Worm (Caenorhabditis elegans) whole organism, L4 larva: ENCODE results near the gene eef-1B.2.
A peak's percentile ranks its signal among the peaks of the same experiment; 100 is the strongest.

ENCODE experiments used
- D1046.2 ChIP-seq: fragments of 200-800 bp; sonication (Bioruptor generic); IDR thresholded peaks from 2 replicates; pipeline ENCODE4 v1.3.6; 2022; ENCODE audit warnings: missing genetic modification characterization, missing compliant biosample characterization
- F10B5.3 ChIP-seq: sonication (generic microtip); optimal IDR thresholded peaks from 2 replicates; lab custom pipeline; 2016; ENCODE audit warnings: mild to moderate bottlenecking, missing genetic modification characterization, missing compliant biosample characterization
- F26F4.8 ChIP-seq: fragments of 200-800 bp; sonication (Bioruptor generic); conservative IDR thresholded peaks from 2 replicates; pipeline ENCODE4 v1.3.6; 2022; ENCODE audit warnings: missing genetic modification characterization, missing compliant biosample characterization
- F37D6.2 ChIP-seq: sonication (generic microtip); optimal IDR thresholded peaks from 2 replicates; lab custom pipeline; 2016; ENCODE audit warnings: mild to moderate bottlenecking, missing genetic modification characterization, missing compliant biosample characterization
- R02D3.7 ChIP-seq: fragments of 150-350 bp; sonication (generic microtip); optimal IDR thresholded peaks from 3 replicates; lab custom pipeline; 2014; ENCODE audit warnings: missing biosample characterization, missing genetic modification characterization
- T26A8.4 ChIP-seq: fragments of 200-800 bp; sonication (Bioruptor generic); IDR thresholded peaks from 2 replicates; pipeline ENCODE4 v1.3.6; 2022; ENCODE audit warnings: missing genetic modification characterization, missing compliant biosample characterization
- Y105C5A.15 ChIP-seq: fragments of 200-800 bp; sonication (Bioruptor generic); IDR thresholded peaks from 2 replicates; pipeline ENCODE4 v1.3.6; 2022; ENCODE audit warnings: missing genetic modification characterization, missing compliant biosample characterization
- Y48G9A.11 ChIP-seq: fragments of 200-800 bp; sonication (Bioruptor generic); IDR thresholded peaks from 2 replicates; pipeline ENCODE4 v1.3.6; 2022; ENCODE audit warnings: missing genetic modification reagents, missing genetic modification characterization, missing compliant biosample characterization
- Y5F2A.4 ChIP-seq: fragments of 200-800 bp; sonication (Bioruptor generic); optimal IDR thresholded peaks from 2 replicates; lab custom pipeline; 2018; ENCODE audit warnings: mild to moderate bottlenecking, missing genetic modification characterization, missing compliant biosample characterization
- ZK337.2 ChIP-seq: fragments of 200-800 bp; sonication (Bioruptor generic); IDR thresholded peaks from 2 replicates; pipeline ENCODE4 v1.3.6; 2022; ENCODE audit warnings: missing genetic modification reagents, missing genetic modification characterization, missing compliant biosample characterization
- ZK546.5 ChIP-seq, 2 experiments: sonication (generic microtip); optimal IDR thresholded peaks; 2 replicates each; lab custom pipeline; 2017; ENCODE audit warnings: missing biosample characterization in 2 of 2, missing genetic modification characterization in 2 of 2
- aly-2 ChIP-seq: sonication (generic microtip); optimal IDR thresholded peaks from 2 replicates; lab custom pipeline; 2018; ENCODE audit warnings: missing biosample characterization, missing genetic modification characterization
- ama-1 ChIP-seq: fragments of 150-350 bp; optimal IDR thresholded peaks from 2 replicates; lab custom pipeline; 2014; ENCODE audit warnings: inconsistent platforms, mixed read lengths
- attf-4 ChIP-seq: sonication (generic microtip); optimal IDR thresholded peaks from 3 replicates; lab custom pipeline; 2017; ENCODE audit warnings: missing biosample characterization, missing genetic modification characterization
- ceh-20 ChIP-seq: fragments of 200-800 bp; sonication (Bioruptor generic); IDR thresholded peaks from 2 replicates; pipeline ENCODE4 v1.3.6; 2022; ENCODE audit warnings: missing genetic modification reagents, missing genetic modification characterization, missing compliant biosample characterization
- ceh-32 ChIP-seq: sonication (generic microtip); optimal IDR thresholded peaks from 2 replicates; lab custom pipeline; 2016; ENCODE audit warnings: mild to moderate bottlenecking, missing genetic modification characterization, missing compliant biosample characterization; ENCODE audit not compliant: poor library complexity
- ceh-44 ChIP-seq: fragments of 200-800 bp; sonication (Bioruptor generic); IDR thresholded peaks from 2 replicates; pipeline ENCODE4 v1.3.6; 2022; ENCODE audit warnings: missing genetic modification reagents, missing genetic modification characterization, missing compliant biosample characterization
- ceh-62 ChIP-seq: sonication (generic microtip); optimal IDR thresholded peaks from 2 replicates; lab custom pipeline; 2017; ENCODE audit warnings: missing biosample characterization, missing genetic modification characterization
- ces-1 ChIP-seq: fragments of 150-350 bp; sonication (generic microtip); optimal IDR thresholded peaks from 4 replicates; lab custom pipeline; 2014; ENCODE audit warnings: missing biosample characterization, missing genetic modification reagents, missing genetic modification characterization
- cey-2 ChIP-seq: sonication (generic microtip); optimal IDR thresholded peaks from 3 replicates; lab custom pipeline; 2017; ENCODE audit warnings: missing genetic modification characterization, mild to moderate bottlenecking, missing compliant biosample characterization, antibody characterized with exemption, borderline replicate concordance; ENCODE audit not compliant: insufficient read depth
- daf-19 ChIP-seq: fragments of 200-800 bp; sonication (Bioruptor generic); conservative IDR thresholded peaks from 2 replicates; pipeline ENCODE4 v1.3.6; 2022; ENCODE audit warnings: missing genetic modification characterization, missing compliant biosample characterization
- daf-8 ChIP-seq: fragments of 200-800 bp; sonication (Bioruptor generic); IDR thresholded peaks from 2 replicates; pipeline ENCODE4 v1.3.6; 2022; ENCODE audit warnings: missing genetic modification characterization, missing compliant biosample characterization
- dmd-6 ChIP-seq: fragments of 200-800 bp; sonication (Bioruptor generic); IDR thresholded peaks from 2 replicates; pipeline ENCODE4 v1.3.6; 2022; ENCODE audit warnings: missing genetic modification reagents, missing genetic modification characterization, missing compliant biosample characterization
- dmd-8 ChIP-seq: fragments of 200-800 bp; sonication (Bioruptor generic); IDR thresholded peaks from 2 replicates; pipeline ENCODE4 v1.3.6; 2022; ENCODE audit warnings: missing genetic modification characterization, missing compliant biosample characterization
- duxl-1 ChIP-seq: sonication (generic microtip); optimal IDR thresholded peaks from 2 replicates; lab custom pipeline; 2016; ENCODE audit warnings: mild to moderate bottlenecking, missing genetic modification characterization, moderate library complexity, missing compliant biosample characterization; ENCODE audit not compliant: poor library complexity
- egl-43 ChIP-seq: fragments of 200-800 bp; sonication (Bioruptor generic); IDR thresholded peaks from 2 replicates; pipeline ENCODE4 v1.3.6; 2022; ENCODE audit warnings: missing genetic modification reagents, missing genetic modification characterization, missing compliant biosample characterization
- gei-8 ChIP-seq: fragments of 200-800 bp; sonication (Bioruptor generic); optimal IDR thresholded peaks from 2 replicates; lab custom pipeline; 2018; ENCODE audit warnings: mild to moderate bottlenecking, missing genetic modification characterization, missing compliant biosample characterization
- hif-1 ChIP-seq, 2 experiments: sonication (generic microtip); optimal IDR thresholded peaks; 2 replicates each; lab custom pipeline; 2016 to 2017; ENCODE audit warnings: missing compliant biosample characterization in 2 of 2, missing genetic modification characterization in 2 of 2, missing genetic modification reagents in 2 of 2, missing genotype in 2 of 2, mild to moderate bottlenecking in 1 of 2
- hlh-11 ChIP-seq: fragments of 200-800 bp; sonication (Bioruptor generic); optimal IDR thresholded peaks from 2 replicates; lab custom pipeline; 2018; ENCODE audit warnings: mild to moderate bottlenecking, missing genetic modification characterization, missing compliant biosample characterization
- lim-7 ChIP-seq: fragments of 200-800 bp; sonication (Bioruptor generic); IDR thresholded peaks from 2 replicates; pipeline ENCODE4 v1.3.6; 2022; ENCODE audit warnings: missing genetic modification characterization, missing compliant biosample characterization
- lin-13 ChIP-seq: fragments of 150-350 bp; optimal IDR thresholded peaks from 2 replicates; lab custom pipeline; 2014; ENCODE audit warnings: missing biosample characterization, missing genetic modification reagents, missing genetic modification characterization
- lin-15B ChIP-seq: fragments of 150-350 bp; sonication (generic microtip); optimal IDR thresholded peaks from 3 replicates; lab custom pipeline; 2014; ENCODE audit warnings: missing biosample characterization, missing genetic modification characterization
- lin-38 ChIP-seq: fragments of 200-800 bp; sonication (Bioruptor generic); IDR thresholded peaks from 2 replicates; pipeline ENCODE4 v1.3.6; 2022; ENCODE audit warnings: missing genetic modification reagents, missing genetic modification characterization, missing compliant biosample characterization
- lin-39 ChIP-seq: fragments of 150-350 bp; optimal IDR thresholded peaks from 2 replicates; lab custom pipeline; 2014; ENCODE audit warnings: missing biosample characterization, missing genetic modification reagents, missing genetic modification characterization
- mep-1 ChIP-seq: fragments of 150-350 bp; sonication (generic microtip); optimal IDR thresholded peaks from 3 replicates; lab custom pipeline; 2014; ENCODE audit warnings: missing biosample characterization, missing genetic modification characterization
- mxl-3 ChIP-seq: fragments of 200-800 bp; sonication (Bioruptor generic); optimal IDR thresholded peaks from 2 replicates; lab custom pipeline; 2018; ENCODE audit warnings: mild to moderate bottlenecking, missing genetic modification characterization, missing compliant biosample characterization
- nhr-11 ChIP-seq: fragments of 150-350 bp; optimal IDR thresholded peaks from 2 replicates; lab custom pipeline; 2014; ENCODE audit warnings: missing biosample characterization, missing genetic modification characterization
- nhr-111 ChIP-seq: fragments of 200-800 bp; sonication (Bioruptor generic); optimal IDR thresholded peaks from 2 replicates; lab custom pipeline; 2018; ENCODE audit warnings: mild to moderate bottlenecking, missing genetic modification characterization, missing compliant biosample characterization
- nhr-237 ChIP-seq: sonication (generic microtip); optimal IDR thresholded peaks from 2 replicates; lab custom pipeline; 2017; ENCODE audit warnings: missing biosample characterization, missing genetic modification characterization
- nhr-6 ChIP-seq: fragments of 150-350 bp; optimal IDR thresholded peaks from 2 replicates; lab custom pipeline; 2014; ENCODE audit warnings: missing biosample characterization, missing genetic modification characterization
- nhr-76 ChIP-seq: fragments of 150-350 bp; optimal IDR thresholded peaks from 2 replicates; lab custom pipeline; 2014; ENCODE audit warnings: missing biosample characterization, missing genetic modification characterization
- pha-4 ChIP-seq, 2 experiments: fragments of 150-350 bp in 1 of 2; fragments of 200-800 bp in 1 of 2; sonication (Bioruptor generic) in 1 of 2; IDR thresholded peaks in 1 of 2; optimal IDR thresholded peaks in 1 of 2; 2 replicates each; pipeline versions ENCODE4 v1.3.6 to Lab custom; 2014 to 2022; ENCODE audit warnings: missing genetic modification characterization in 2 of 2, missing genetic modification reagents in 2 of 2, missing biosample characterization in 1 of 2, missing compliant biosample characterization in 1 of 2
- rbr-2 ChIP-seq: sonication (generic microtip); optimal IDR thresholded peaks from 2 replicates; lab custom pipeline; 2016; ENCODE audit warnings: missing genotype, missing genetic modification characterization, missing compliant biosample characterization
- saeg-2 ChIP-seq: fragments of 200-800 bp; sonication (Bioruptor generic); IDR thresholded peaks from 2 replicates; pipeline ENCODE4 v1.3.6; 2022; ENCODE audit warnings: missing genetic modification reagents, missing genetic modification characterization, missing compliant biosample characterization
- set-16 ChIP-seq: fragments of 200-800 bp; sonication (Bioruptor generic); IDR thresholded peaks from 2 replicates; pipeline ENCODE4 v1.3.6; 2022; ENCODE audit warnings: missing genetic modification reagents, missing genetic modification characterization, missing compliant biosample characterization
- skn-1 ChIP-seq: fragments of 150-350 bp; optimal IDR thresholded peaks from 2 replicates; lab custom pipeline; 2014; ENCODE audit warnings: missing biosample characterization, missing genetic modification characterization
- snpc-4 ChIP-seq: fragments of 150-350 bp; optimal IDR thresholded peaks from 2 replicates; lab custom pipeline; 2014; ENCODE audit warnings: missing biosample characterization, missing genetic modification characterization
- spr-3 ChIP-seq: fragments of 200-800 bp; sonication (Bioruptor generic); optimal IDR thresholded peaks from 2 replicates; lab custom pipeline; 2018; ENCODE audit warnings: mild to moderate bottlenecking, missing genetic modification characterization, missing compliant biosample characterization
- tra-1 ChIP-seq: fragments of 200-800 bp; sonication (Bioruptor generic); IDR thresholded peaks from 2 replicates; pipeline ENCODE4 v1.3.6; 2022; ENCODE audit warnings: missing genetic modification reagents, missing genetic modification characterization, missing compliant biosample characterization
- unc-39 ChIP-seq: sonication (generic microtip); optimal IDR thresholded peaks from 2 replicates; lab custom pipeline; 2017; ENCODE audit warnings: missing biosample characterization, missing genetic modification characterization
- vab-7 ChIP-seq: fragments of 200-800 bp; sonication (Bioruptor generic); IDR thresholded peaks from 2 replicates; pipeline ENCODE4 v1.3.6; 2022; ENCODE audit warnings: missing genetic modification reagents, missing genetic modification characterization, missing compliant biosample characterization
- ztf-7 ChIP-seq: fragments of 150-350 bp; optimal IDR thresholded peaks from 2 replicates; lab custom pipeline; 2014; ENCODE audit warnings: missing biosample characterization, missing genetic modification characterization

The eef-1B.2 gene

ce11 chrIV:15025384-15025783 lies 11.7 kb upstream of the eef-1B.2 start, which contains the start of gene fcd-2 (continued):
- TF ChIP-seq aly-2 (tag; lab: Kevin White, UChicago) (no peak), pha-4 (GFP tag; IDR thresholded peaks at IDR 0.05; lab: Robert Waterston, UW) (0 out of 2 replicates have a peak, but pooled peaks have one; percentile 28), pha-4 (tag; optimal IDR thresholded peaks at IDR 0.05; lab: Kevin White, UChicago) (no peak), Y48G9A.11 (peak; percentile 94), ZK546.5 (tag; optimal IDR thresholded peaks at IDR 0.05; lab: Kevin White, UChicago) (no peak), lin-38 (peak; percentile 46), ceh-20 (no peak), T26A8.4 (GFP tag; lab: Robert Waterston, UW) (no peak), ceh-44 (GFP tag; lab: Robert Waterston, UW) (no peak), F26F4.8 (GFP tag; lab: Robert Waterston, UW) (no peak), lim-7 (GFP tag; lab: Robert Waterston, UW) (no peak), ces-1 (no peak), lin-15B (tag; lab: Kevin White, UChicago) (no peak), lin-13 (no peak), cey-2 (tag; lab: Kevin White, UChicago) (no peak), dmd-8 (GFP tag; lab: Robert Waterston, UW) (no peak), mxl-3 (GFP tag; lab: Kevin White, UChicago) (no peak), daf-8 (no peak), hif-1 (tag; optimal IDR thresholded peaks at IDR 0.05; lab: Kevin White, UChicago) (no peak), tra-1 (no peak), saeg-2 (no peak), skn-1 (tag; lab: Kevin White, UChicago) (no peak), mep-1 (tag; lab: Kevin White, UChicago) (peak; percentile 52), hlh-11 (tag; lab: Kevin White, UChicago) (no peak), nhr-76 (tag; lab: Kevin White, UChicago) (no peak), lin-39 (tag; lab: Kevin White, UChicago) (no peak), R02D3.7 (tag; lab: Kevin White, UChicago) (no peak), ama-1 (lab: Kevin White, UChicago) (no peak), F10B5.3 (tag; lab: Kevin White, UChicago) (no peak), D1046.2 (GFP tag; lab: Robert Waterston, UW) (no peak), F37D6.2 (tag; lab: Kevin White, UChicago) (no peak), spr-3 (GFP tag; lab: Kevin White, UChicago) (no peak), nhr-11 (no peak), Y5F2A.4 (no peak), nhr-6 (tag; lab: Kevin White, UChicago) (no peak), ceh-32 (no peak), nhr-111 (GFP tag; lab: Kevin White, UChicago) (no peak), unc-39 (tag; lab: Kevin White, UChicago) (no peak), rbr-2 (tag; lab: Kevin White, UChicago) (no peak), snpc-4 (no peak), duxl-1 (tag; lab: Kevin White, UChicago) (no peak), ceh-62 (tag; lab: Kevin White, UChicago) (no peak), set-16 (no peak), ztf-7 (tag; lab: Kevin White, UChicago) (peak; percentile 24), daf-19 (GFP tag; lab: Robert Waterston, UW) (no peak), egl-43 (no peak), gei-8 (GFP tag; lab: Kevin White, UChicago) (no peak), Y105C5A.15 (GFP tag; lab: Robert Waterston, UW) (no peak), ZK337.2 (no peak), vab-7 (GFP tag; lab: Robert Waterston, UW) (no peak), nhr-237 (tag; lab: Kevin White, UChicago) (no peak), dmd-6 (GFP tag; lab: Robert Waterston, UW) (no peak), attf-4 (tag; lab: Kevin White, UChicago) (no peak)
